Comparison of ENCODE assay signal across 2 fruit fly cellular contexts in the genomic region with DNA sequence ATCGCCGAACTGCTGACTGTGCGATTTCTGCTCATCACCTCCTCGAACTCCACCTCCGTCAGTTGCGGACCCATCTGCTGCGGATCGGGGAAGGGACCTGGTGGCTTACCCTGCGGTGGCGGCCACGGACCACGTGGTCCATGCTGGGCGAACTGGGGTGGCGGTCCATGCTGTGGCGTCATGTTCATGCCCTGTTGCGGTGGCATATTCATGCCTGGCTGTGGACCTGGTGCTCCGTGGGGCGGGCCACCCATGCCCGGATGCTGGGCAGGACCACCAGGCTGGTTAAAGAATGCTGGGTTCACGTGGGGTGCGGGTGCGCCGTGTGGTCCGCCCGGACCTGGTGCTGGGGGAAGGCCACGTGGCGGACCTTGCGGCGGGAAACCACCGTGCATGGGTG.
TF ChIP-seq lines count a peak whose summit lies in the region.

No protein-coding gene starts in this region.

- no peak for TF ChIP-seq CTCF in whole organism, embryonic (GFP tag; optimal IDR thresholded peaks at IDR 0.05; lab: Kevin White, UChicago)

TF ChIP-seq in whole organism, embryonic, 481 proteins besides CTCF, POLR2A, EP300 and RAD21:
- TF ChIP-seq MTF-1 (GFP tag; optimal IDR thresholded peaks at IDR 0.05; lab: Kevin White, UChicago; ENCODE audit: borderline replicate concordance) (no peak), CG9932 (GFP tag; IDR thresholded peaks at IDR 0.05; lab: Robert Waterston, UW) (peak; percentile 10; the same call in 1 of the 2 replicates), danr (GFP tag; IDR thresholded peaks at IDR 0.05; lab: Robert Waterston, UW) (no peak), peb (GFP tag; IDR thresholded peaks at IDR 0.05; lab: Robert Waterston, UW) (0 out of 2 replicates have a peak, but pooled peaks have one; percentile 12), CG11247 (GFP tag; IDR thresholded peaks at IDR 0.05; lab: Robert Waterston, UW) (0 out of 2 replicates have a peak, but pooled peaks have one; percentile 24), Sry-δ (GFP tag; optimal IDR thresholded peaks at IDR 0.05; lab: Kevin White, UChicago) (no peak), CG11456 (GFP tag; IDR thresholded peaks at IDR 0.05; lab: Robert Waterston, UW) (0 out of 3 replicates have a peak, but pooled peaks have one; percentile 46), ci (GFP tag; IDR thresholded peaks at IDR 0.05; lab: Robert Waterston, UW) (0 out of 3 replicates have a peak, but pooled peaks have one; percentile 21), Ets65A (GFP tag; lab: Kevin White, UChicago) (peak; percentile 91), Hr39 (optimal IDR thresholded peaks at IDR 0.05; lab: Kevin White, UChicago) (peak; percentile 19), NFAT (GFP tag; IDR thresholded peaks at IDR 0.05; lab: Robert Waterston, UW) (peak; percentile 16; the same call in 1 of the 2 replicates)

TF ChIP-seq in whole organism, pupa, 21 proteins besides CTCF, POLR2A, EP300 and RAD21:
- TF ChIP-seq fd96Ca (GFP tag; IDR thresholded peaks at IDR 0.05; lab: Robert Waterston, UW) = peak; percentile 42; the same call in 1 of the 3 replicates
- TF ChIP-seq CG32121 (GFP tag; IDR thresholded peaks at IDR 0.05; lab: Robert Waterston, UW) = no peak
TF ChIP-seq in whole organism, pupa: peak in this region for 1.
